Fruit fly (Drosophila melanogaster) whole organism, embryonic: Measurements from ENCODE around the gene PEK.
A peak's percentile ranks its signal among the peaks of the same experiment; 100 is the strongest.

Experiments used
- B-H2 ChIP-seq: fragments of 200-800 bp; sonication (Bioruptor generic); optimal IDR thresholded peaks from 2 replicates; lab custom pipeline; 2018; ENCODE audit warnings: missing biosample characterization, mild to moderate bottlenecking, missing genetic modification characterization
- CG10979 ChIP-seq: fragments of 200-800 bp; sonication (Bioruptor generic); optimal IDR thresholded peaks from 2 replicates; lab custom pipeline; 2018; ENCODE audit warnings: missing biosample characterization, mild to moderate bottlenecking, missing genetic modification characterization, moderate library complexity
- CG11085 ChIP-seq: fragments of 200-800 bp; sonication (Bioruptor generic); IDR thresholded peaks from 2 replicates; pipeline ENCODE4 v1.3.6; 2022; ENCODE audit warnings: missing biosample characterization, missing genetic modification characterization
- CG11093 ChIP-seq: fragments of 200-800 bp; sonication (Bioruptor generic); IDR thresholded peaks from 3 replicates; pipeline ENCODE4 v1.3.6; 2022; ENCODE audit warnings: missing biosample characterization, missing genetic modification characterization
- CG14710 ChIP-seq: fragments of 200-800 bp; sonication (Bioruptor generic); optimal IDR thresholded peaks from 3 replicates; lab custom pipeline; 2019; ENCODE audit warnings: missing biosample characterization, mild to moderate bottlenecking, missing genetic modification characterization, moderate library complexity
- CG15696 ChIP-seq: fragments of 200-800 bp; sonication (Bioruptor generic); optimal IDR thresholded peaks from 2 replicates; lab custom pipeline; 2019; ENCODE audit warnings: missing biosample characterization, mild to moderate bottlenecking, missing genetic modification characterization, moderate library complexity
- CG17568 ChIP-seq: fragments of 200-800 bp; sonication (Bioruptor generic); optimal IDR thresholded peaks from 2 replicates; lab custom pipeline; 2018; ENCODE audit warnings: missing biosample characterization, mild to moderate bottlenecking, missing genetic modification characterization, moderate library complexity
- CG17912 ChIP-seq: fragments of 200-800 bp; sonication (Bioruptor generic); optimal IDR thresholded peaks from 2 replicates; lab custom pipeline; 2018; ENCODE audit warnings: missing biosample characterization, mild to moderate bottlenecking, missing genetic modification characterization
- CG6175 ChIP-seq: fragments of 200-800 bp; sonication (Bioruptor generic); IDR thresholded peaks from 3 replicates; pipeline ENCODE4 v1.3.6; 2022; ENCODE audit warnings: missing biosample characterization, missing genetic modification characterization
- CG6765 ChIP-seq: fragments of 200-800 bp; sonication (Bioruptor generic); optimal IDR thresholded peaks from 3 replicates; lab custom pipeline; 2017; ENCODE audit warnings: missing biosample characterization, mild to moderate bottlenecking, missing genetic modification characterization
- CG6813 ChIP-seq: fragments of 200-800 bp; sonication (Bioruptor generic); optimal IDR thresholded peaks from 2 replicates; lab custom pipeline; 2017; ENCODE audit warnings: missing biosample characterization, missing genetic modification characterization, mild to moderate bottlenecking, moderate library complexity, missing genetic modification reagents
- CG9727 ChIP-seq: fragments of 200-800 bp; sonication (Bioruptor generic); optimal IDR thresholded peaks from 3 replicates; lab custom pipeline; 2017; ENCODE audit warnings: missing biosample characterization, mild to moderate bottlenecking, missing genetic modification characterization
- CHES-1-like ChIP-seq: fragments of 200-800 bp; sonication (Bioruptor generic); optimal IDR thresholded peaks from 2 replicates; lab custom pipeline; 2016; ENCODE audit warnings: missing biosample characterization, missing genetic modification characterization
- Camta ChIP-seq: fragments of 200-800 bp; sonication (Bioruptor generic); optimal IDR thresholded peaks from 2 replicates; lab custom pipeline; 2016; ENCODE audit warnings: missing biosample characterization, missing genetic modification characterization
- Chrac-16 ChIP-seq: fragments of 200-800 bp; sonication (Bioruptor generic); optimal IDR thresholded peaks from 3 replicates; lab custom pipeline; 2016; ENCODE audit warnings: missing biosample characterization, missing genetic modification characterization
- Dbx ChIP-seq: fragments of 200-800 bp; sonication (Bioruptor generic); IDR thresholded peaks from 3 replicates; pipeline ENCODE4 v1.3.6; 2022; ENCODE audit warnings: missing biosample characterization, missing genetic modification characterization
- Deaf1 ChIP-seq: fragments of 200-800 bp; optimal IDR thresholded peaks from 3 replicates; lab custom pipeline; 2019; ENCODE audit warnings: missing biosample characterization, mild to moderate bottlenecking, missing genetic modification characterization, moderate library complexity
- Dfd ChIP-seq, 2 experiments: fragments of >200 bp; optimal IDR thresholded peaks; 2 replicates each; lab custom pipeline; 2017; ENCODE audit warnings: missing biosample characterization in 2 of 2, missing genetic modification characterization in 2 of 2
- E2f2 ChIP-seq: fragments of 200-800 bp; sonication (Bioruptor generic); IDR thresholded peaks from 2 replicates; pipeline ENCODE4 v1.3.6; 2022; ENCODE audit warnings: missing biosample characterization, missing genetic modification characterization
- Fer1 ChIP-seq: fragments of 200-800 bp; sonication (Bioruptor generic); optimal IDR thresholded peaks from 2 replicates; lab custom pipeline; 2017; ENCODE audit warnings: missing biosample characterization, mild to moderate bottlenecking, missing genetic modification characterization
- Gsc ChIP-seq: fragments of 200-800 bp; sonication (Bioruptor generic); IDR thresholded peaks from 2 replicates; pipeline ENCODE4 v1.3.6; 2022; ENCODE audit warnings: missing biosample characterization, missing genetic modification characterization
- MBD-R2 ChIP-seq: fragments of 200-800 bp; sonication (Bioruptor generic); IDR thresholded peaks from 2 replicates; pipeline ENCODE4 v1.3.6; 2022; ENCODE audit warnings: missing biosample characterization, missing genetic modification characterization
- Oaz ChIP-seq: fragments of 200-800 bp; sonication (Bioruptor generic); IDR thresholded peaks from 2 replicates; pipeline ENCODE4 v1.3.6; 2022; ENCODE audit warnings: missing biosample characterization, missing genetic modification characterization
- Oli ChIP-seq: fragments of 200-800 bp; sonication (Bioruptor generic); optimal IDR thresholded peaks from 2 replicates; lab custom pipeline; 2018; ENCODE audit warnings: missing biosample characterization, mild to moderate bottlenecking, missing genetic modification characterization, moderate library complexity
- Opbp ChIP-seq: fragments of 200-800 bp; sonication (Bioruptor generic); IDR thresholded peaks from 3 replicates; pipeline ENCODE4 v1.3.6; 2022; ENCODE audit warnings: missing biosample characterization, missing genetic modification characterization; ENCODE audit not compliant: partially characterized antibody
- Pdp1 ChIP-seq, 2 experiments: fragments of 200-800 bp; sonication (Bioruptor generic); optimal IDR thresholded peaks; 3 replicates each; lab custom pipeline; 2016; ENCODE audit warnings: missing biosample characterization in 2 of 2, missing genetic modification characterization in 2 of 2, mild to moderate bottlenecking in 1 of 2, moderate library complexity in 1 of 2
- Side ChIP-seq: fragments of 200-800 bp; sonication (Bioruptor generic); optimal IDR thresholded peaks from 2 replicates; lab custom pipeline; 2016; ENCODE audit warnings: missing biosample characterization, missing genetic modification characterization
- Sry-β ChIP-seq: fragments of 200-800 bp; sonication (Bioruptor generic); optimal IDR thresholded peaks from 2 replicates; lab custom pipeline; 2018; ENCODE audit warnings: missing biosample characterization, mild to moderate bottlenecking, missing genetic modification characterization, moderate library complexity
- abd-A ChIP-seq: fragments of 200-800 bp; sonication (Bioruptor generic); optimal IDR thresholded peaks from 3 replicates; lab custom pipeline; 2019; ENCODE audit warnings: missing biosample characterization, mild to moderate bottlenecking, missing genetic modification characterization, moderate library complexity
- cas ChIP-seq: fragments of 200-800 bp; sonication (Bioruptor generic); IDR thresholded peaks from 2 replicates; pipeline ENCODE4 v1.3.6; 2022; ENCODE audit warnings: missing biosample characterization, missing genetic modification characterization
- corto ChIP-seq: fragments of 200-800 bp; sonication (Bioruptor generic); optimal IDR thresholded peaks from 2 replicates; lab custom pipeline; 2016; ENCODE audit warnings: missing biosample characterization, mild to moderate bottlenecking, missing genetic modification characterization, moderate library complexity
- da ChIP-seq: fragments of 200-800 bp; sonication (Bioruptor generic); optimal IDR thresholded peaks from 2 replicates; lab custom pipeline; 2016; ENCODE audit warnings: missing biosample characterization, missing genetic modification characterization
- dmrt99B ChIP-seq: fragments of 200-800 bp; sonication (Bioruptor generic); optimal IDR thresholded peaks from 2 replicates; lab custom pipeline; 2018; ENCODE audit warnings: missing biosample characterization, mild to moderate bottlenecking, missing genetic modification characterization, moderate library complexity
- exex ChIP-seq: fragments of 200-800 bp; sonication (Bioruptor generic); optimal IDR thresholded peaks from 4 replicates; lab custom pipeline; 2018; ENCODE audit warnings: missing biosample characterization, mild to moderate bottlenecking, missing genetic modification characterization, moderate library complexity
- gsb-n ChIP-seq: fragments of 200-800 bp; sonication (Bioruptor generic); optimal IDR thresholded peaks from 3 replicates; lab custom pipeline; 2018; ENCODE audit warnings: missing biosample characterization, mild to moderate bottlenecking, missing genetic modification characterization
- her ChIP-seq: fragments of 200-800 bp; sonication (Bioruptor generic); optimal IDR thresholded peaks from 2 replicates; lab custom pipeline; 2016; ENCODE audit warnings: missing biosample characterization, missing genetic modification characterization
- jigr1 ChIP-seq: fragments of 200-800 bp; sonication (Bioruptor generic); IDR thresholded peaks from 3 replicates; pipeline ENCODE4 v1.3.6; 2022; ENCODE audit warnings: missing biosample characterization, missing genetic modification characterization
- kah ChIP-seq: fragments of 200-800 bp; sonication (Bioruptor generic); optimal IDR thresholded peaks from 2 replicates; lab custom pipeline; 2018; ENCODE audit warnings: missing biosample characterization, mild to moderate bottlenecking, missing genetic modification characterization
- salm ChIP-seq: fragments of 200-800 bp; sonication (Bioruptor generic); optimal IDR thresholded peaks from 2 replicates; lab custom pipeline; 2018; ENCODE audit warnings: missing biosample characterization, mild to moderate bottlenecking, missing genetic modification characterization
- sc ChIP-seq, 3 experiments: fragments of >200 bp in 2 of 3; fragments of 200-800 bp in 1 of 3; sonication (Bioruptor generic) in 1 of 3; optimal IDR thresholded peaks; 2 replicates in 2 of 3; 3 replicates in 1 of 3; lab custom pipeline; 2017; ENCODE audit warnings: mild to moderate bottlenecking in 1 of 3, missing biosample characterization in 1 of 3, missing genetic modification characterization in 1 of 3, missing genetic modification reagents in 1 of 3
- scrt ChIP-seq: fragments of 200-800 bp; sonication (Bioruptor generic); optimal IDR thresholded peaks from 2 replicates; lab custom pipeline; 2018; ENCODE audit warnings: missing biosample characterization, mild to moderate bottlenecking, missing genetic modification characterization, moderate library complexity
- sd ChIP-seq: fragments of 200-800 bp; sonication (Bioruptor generic); optimal IDR thresholded peaks from 3 replicates; lab custom pipeline; 2018; ENCODE audit warnings: missing biosample characterization, mild to moderate bottlenecking, missing genetic modification characterization, moderate library complexity
- sr ChIP-seq: fragments of 200-800 bp; sonication (Bioruptor generic); IDR thresholded peaks from 3 replicates; pipeline ENCODE4 v1.3.6; 2022; ENCODE audit warnings: missing biosample characterization, missing genetic modification characterization
- unc-4 ChIP-seq: fragments of 200-800 bp; sonication (Bioruptor generic); IDR thresholded peaks from 2 replicates; pipeline ENCODE4 v1.3.6; 2022; ENCODE audit warnings: missing biosample characterization, missing genetic modification characterization; ENCODE audit not compliant: partially characterized antibody
- unpg ChIP-seq: fragments of 200-800 bp; sonication (Bioruptor generic); optimal IDR thresholded peaks from 3 replicates; lab custom pipeline; 2018; ENCODE audit warnings: missing biosample characterization, mild to moderate bottlenecking, missing genetic modification characterization, moderate library complexity
- usp ChIP-seq: fragments of >200 bp; optimal IDR thresholded peaks from 2 replicates; lab custom pipeline; 2017; ENCODE audit warnings: missing biosample characterization, missing genetic modification characterization
- wor ChIP-seq: fragments of 200-800 bp; sonication (Bioruptor generic); IDR thresholded peaks from 2 replicates; pipeline ENCODE4 v1.3.6; 2022; ENCODE audit warnings: missing biosample characterization, missing genetic modification characterization
- zen ChIP-seq: fragments of 200-800 bp; sonication (Bioruptor generic); optimal IDR thresholded peaks from 3 replicates; lab custom pipeline; 2018; ENCODE audit warnings: missing biosample characterization, mild to moderate bottlenecking, missing genetic modification characterization, moderate library complexity

PEK gene

dm6 chr3R:5503789-5504387 lies 39.3 kb upstream of the PEK start (continued):
- TF ChIP-seq CG17568 (GFP tag; lab: Kevin White, UChicago) (no peak), B-H2 (GFP tag; lab: Kevin White, UChicago) (peak; percentile 38), usp (no peak)

dm6 chr3R:5502646-5503045 lies 38.1 kb upstream of the PEK start, which contains the start of gene NKCC:
TSS of gene NKCC (minus strand) at chr3R:5502702.
- TF ChIP-seq Camta (GFP tag; lab: Kevin White, UChicago) (no peak), Oli (tag; lab: Kevin White, UChicago) (no peak), Sry-β (GFP tag; lab: Kevin White, UChicago) (no peak), MBD-R2 (GFP tag; lab: Robert Waterston, UW) (0 out of 2 replicates have a peak, but pooled peaks have one; percentile 18), abd-A (tag; lab: Kevin White, UChicago) (no peak), Oaz (GFP tag; lab: Robert Waterston, UW) (no peak), zen (tag; lab: Kevin White, UChicago) (no peak), Pdp1 (GFP tag; optimal IDR thresholded peaks at IDR 0.05; lab: Kevin White, UChicago) (peak in 1 of 2 experiments; percentile 3), CG11085 (GFP tag; lab: Robert Waterston, UW) (no peak), Dfd (GFP tag; optimal IDR thresholded peaks at IDR 0.05; lab: Kevin White, UChicago) (no peak), dmrt99B (tag; lab: Kevin White, UChicago) (no peak), E2f2 (peak; percentile 46; the same call in 1 of the 2 replicates), CHES-1-like (GFP tag; lab: Kevin White, UChicago) (no peak), her (no peak), da (no peak), Deaf1 (tag; lab: Kevin White, UChicago) (peak; percentile 80), kah (GFP tag; lab: Kevin White, UChicago) (no peak), CG10979 (tag; lab: Kevin White, UChicago) (no peak), unc-4 (no peak), CG17912 (GFP tag; lab: Kevin White, UChicago) (no peak), sd (tag; lab: Kevin White, UChicago) (no peak), salm (tag; lab: Kevin White, UChicago) (no peak), Opbp (GFP tag; lab: Robert Waterston, UW) (no peak), CG15696 (tag; lab: Kevin White, UChicago) (no peak), corto (GFP tag; lab: Kevin White, UChicago) (no peak), sc (optimal IDR thresholded peaks at IDR 0.05; lab: Kevin White, UChicago) (no peak), sc (GFP tag; optimal IDR thresholded peaks at IDR 0.05; lab: Kevin White, UChicago) (no peak), exex (tag; lab: Kevin White, UChicago) (peak; percentile 4), unpg (GFP tag; lab: Kevin White, UChicago) (no peak), CG6175 (GFP tag; lab: Robert Waterston, UW) (no peak), Gsc (no peak), CG6813 (no peak), Side (no peak), sr (GFP tag; lab: Robert Waterston, UW) (no peak), CG14710 (no peak), scrt (GFP tag; lab: Kevin White, UChicago) (peak; percentile 31), cas (no peak), CG9727 (no peak), Dbx (no peak), gsb-n (tag; lab: Kevin White, UChicago) (no peak), Fer1 (GFP tag; lab: Kevin White, UChicago) (peak; percentile 18), wor (GFP tag; lab: Robert Waterston, UW) (no peak), CG6765 (GFP tag; lab: Kevin White, UChicago) (no peak), jigr1 (GFP tag; lab: Robert Waterston, UW) (no peak), CG11093 (no peak), Chrac-16 (GFP tag; lab: Kevin White, UChicago) (no peak)
